Fruit fly (Drosophila melanogaster): ENCODE measurements around the gene CG42570.
A peak's percentile ranks its signal among the peaks of the same experiment; 100 is the strongest.

The CG42570 gene

DNA sequence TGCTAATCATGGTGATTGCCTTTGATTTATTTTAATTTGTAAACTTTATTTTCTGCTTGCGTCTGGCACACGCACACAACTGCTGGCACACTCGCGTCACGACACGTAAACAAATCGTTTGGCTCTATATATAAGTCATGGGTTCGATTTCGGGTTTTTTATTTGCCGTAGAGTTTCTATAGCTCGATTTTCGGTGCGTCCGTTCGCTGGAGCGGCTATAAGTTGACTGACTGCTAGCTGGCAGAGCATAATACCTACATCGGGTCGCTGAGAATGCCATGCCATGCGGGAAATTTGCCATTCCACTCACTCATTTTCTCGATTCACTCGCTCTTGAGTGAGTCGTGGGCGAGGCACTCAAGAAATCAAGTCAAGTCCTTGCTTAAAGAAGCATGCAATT is 10.6 kb downstream of the CG42570 start, which contains the start of gene comm (continued):
- TF ChIP-seq CG2712 (tag; optimal IDR thresholded peaks at IDR 0.05) (peak; percentile 53), CG12769 (tag; optimal IDR thresholded peaks at IDR 0.05) (peak; percentile 68), klu (GFP tag; IDR thresholded peaks at IDR 0.05) (no peak), h (optimal IDR thresholded peaks at IDR 0.05) (no peak), Max (GFP tag; optimal IDR thresholded peaks at IDR 0.05) (no peak), tx (GFP tag; optimal IDR thresholded peaks at IDR 0.05) (no peak), sens-2 (GFP tag; IDR thresholded peaks at IDR 0.05) (no peak), Rx (GFP tag; IDR thresholded peaks at IDR 0.05) (no peak), lbe (GFP tag; optimal IDR thresholded peaks at IDR 0.05) (no peak), CG9437 (GFP tag; optimal IDR thresholded peaks at IDR 0.05) (peak; percentile 42), CG7839 (tag; optimal IDR thresholded peaks at IDR 0.05) (peak; percentile 17), eyg (GFP tag; optimal IDR thresholded peaks at IDR 0.05) (no peak), ftz-f1 (GFP tag; optimal IDR thresholded peaks at IDR 0.05) (peak; percentile 28), grn (GFP tag; optimal IDR thresholded peaks at IDR 0.05) (peak; percentile 13), Dip3 (GFP tag; optimal IDR thresholded peaks at IDR 0.05) (no peak), br (optimal IDR thresholded peaks at IDR 0.05) (no peak), disco-r (GFP tag; optimal IDR thresholded peaks at IDR 0.05) (peak; percentile 30), nerfin-1 (tag; optimal IDR thresholded peaks at IDR 0.05) (peak; percentile 70), sima (GFP tag; optimal IDR thresholded peaks at IDR 0.05) (no peak), CG2202 (tag; optimal IDR thresholded peaks at IDR 0.05) (peak; percentile 22), CG17186 (GFP tag; optimal IDR thresholded peaks at IDR 0.05) (no peak), ewg (GFP tag; optimal IDR thresholded peaks at IDR 0.05) (peak; percentile 38), ems (GFP tag; optimal IDR thresholded peaks at IDR 0.05) (no peak), CG34422 (GFP tag; IDR thresholded peaks at IDR 0.05) (0 out of 3 replicates have a peak, but pooled peaks have one; percentile 53), CG3065 (GFP tag; optimal IDR thresholded peaks at IDR 0.05) (no peak), Doc3 (GFP tag; IDR thresholded peaks at IDR 0.05; ENCODE audit: partially characterized antibody) (no peak), vnd (GFP tag; IDR thresholded peaks at IDR 0.05; ENCODE audit: partially characterized antibody) (no peak), nerfin-2 (GFP tag; IDR thresholded peaks at IDR 0.05; ENCODE audit: partially characterized antibody) (no peak), bowl (GFP tag; IDR thresholded peaks at IDR 0.05) (peak; percentile 19; the same call in 1 of the 2 replicates), hbn (GFP tag; IDR thresholded peaks at IDR 0.05; ENCODE audit: partially characterized antibody) (0 out of 2 replicates have a peak, but pooled peaks have one; percentile 27), C15 (GFP tag; IDR thresholded peaks at IDR 0.05) (0 out of 3 replicates have a peak, but pooled peaks have one; percentile 16), jumu (GFP tag; optimal IDR thresholded peaks at IDR 0.05) (no peak), CG30403 (GFP tag; optimal IDR thresholded peaks at IDR 0.05) (no peak), CG32772 (GFP tag; IDR thresholded peaks at IDR 0.05) (no peak), zf30C (GFP tag; optimal IDR thresholded peaks at IDR 0.05) (peak; percentile 55), CG9876 (GFP tag; optimal IDR thresholded peaks at IDR 0.05) (no peak), CG13296 (GFP tag; optimal IDR thresholded peaks at IDR 0.05) (peak; percentile 29), maf-S (GFP tag; optimal IDR thresholded peaks at IDR 0.05) (no peak), btn (GFP tag; optimal IDR thresholded peaks at IDR 0.05) (peak; percentile 2), Nf-YB (GFP tag; optimal IDR thresholded peaks at IDR 0.05) (no peak), ind (GFP tag; optimal IDR thresholded peaks at IDR 0.05) (no peak), schlank (tag; optimal IDR thresholded peaks at IDR 0.05) (no peak), ham (GFP tag; IDR thresholded peaks at IDR 0.05) (no peak), sr (GFP tag; IDR thresholded peaks at IDR 0.05) (no peak), Med (GFP tag) (peak; percentile 86), bigmax (GFP tag; optimal IDR thresholded peaks at IDR 0.05) (no peak), CG17802 (tag; optimal IDR thresholded peaks at IDR 0.05) (no peak), CG10959 (GFP tag; IDR thresholded peaks at IDR 0.05) (no peak), nom (GFP tag; optimal IDR thresholded peaks at IDR 0.05) (no peak), CG11504 (tag; optimal IDR thresholded peaks at IDR 0.05) (peak; percentile 7), CG10979 (tag; optimal IDR thresholded peaks at IDR 0.05) (peak; percentile 31), CG14965 (GFP tag; optimal IDR thresholded peaks at IDR 0.05; ENCODE audit: borderline replicate concordance) (no peak)
